Worm (Caenorhabditis elegans) whole organism, L1 larva: ENCODE data around the gene Y39A1A.16.

Experiments used
- nhr-11 ChIP-seq: fragments of 150-350 bp; optimal IDR thresholded peaks from 2 replicates; lab custom pipeline; 2014; ENCODE audit warnings: missing biosample characterization, missing genetic modification characterization
- sox-4 ChIP-seq: sonication (generic microtip); optimal IDR thresholded peaks from 2 replicates; lab custom pipeline; 2016; ENCODE audit warnings: missing genetic modification characterization, missing compliant biosample characterization

DNA sequence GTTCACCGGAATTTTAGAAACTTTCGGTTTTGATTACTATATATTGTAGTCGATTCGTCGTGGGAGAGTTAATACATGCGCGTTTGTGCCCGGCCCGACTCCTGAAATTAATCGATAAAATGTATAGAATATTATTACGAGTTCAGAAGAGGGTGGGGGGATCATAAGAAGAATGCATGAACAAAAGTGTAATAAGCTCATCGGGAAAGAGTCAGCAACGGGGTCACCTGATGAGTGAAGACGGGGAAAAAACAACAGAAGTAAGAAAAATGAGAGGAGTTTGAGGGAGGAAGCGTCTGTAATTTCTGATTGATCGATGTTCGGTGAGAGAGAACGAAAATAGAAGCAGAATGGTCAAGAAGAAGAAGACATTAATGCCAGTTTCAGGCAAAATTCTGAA is 37.0 kb downstream of the Y39A1A.16 start, which contains the start of gene W09D10.4:
- TF ChIP-seq nhr-11 (tag; lab: Kevin White, UChicago), result no peak
- TF ChIP-seq sox-4 (tag; lab: Kevin White, UChicago), result no peak
